Worm (Caenorhabditis elegans): ENCODE measurements around the gene cutl-27.

The cutl-27 gene

DNA sequence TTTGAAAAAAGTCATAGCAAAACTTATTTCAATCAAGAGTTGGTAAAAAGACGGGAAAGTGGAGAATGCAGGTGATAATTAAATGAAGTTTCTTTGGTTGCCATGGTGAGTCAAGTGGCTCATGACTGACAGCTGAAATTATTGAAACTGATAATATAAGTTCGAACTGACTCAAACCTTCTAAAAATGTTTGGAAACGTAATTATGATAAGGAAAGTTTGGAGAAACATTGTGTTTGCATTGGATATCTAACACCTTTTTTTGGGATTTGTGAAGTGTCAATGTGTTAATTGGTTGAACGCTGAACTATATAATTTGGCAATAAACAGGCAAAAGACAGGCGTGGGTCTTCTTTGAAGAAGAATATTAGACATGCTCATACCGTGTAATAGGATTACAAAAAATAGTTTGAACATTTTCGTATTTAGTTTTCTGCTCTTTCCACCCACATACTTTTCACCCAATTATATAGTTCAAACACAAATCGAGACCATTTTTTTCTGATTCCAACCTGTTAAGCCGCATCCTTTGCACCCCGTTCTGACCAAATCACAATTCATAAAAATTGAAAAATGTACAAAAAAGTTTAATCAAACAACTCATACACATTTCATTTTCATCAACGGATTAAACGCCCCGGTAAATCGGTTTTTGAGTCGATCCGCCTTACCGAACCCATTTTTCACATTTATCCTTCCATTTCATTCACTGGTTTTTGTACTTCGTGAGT is 47.2 kb downstream of the cutl-27 start, which contains the start of the genes srlf-33 and srlf-32:
srlf-33 (minus strand) TSS at position 101 of the 730 bp plus-strand sequence.
srlf-32 (plus strand) TSS at position 680 of the 730 bp plus-strand sequence.
- TF ChIP-seq duxl-1 (tag; optimal IDR thresholded peaks at IDR 0.05; ENCODE audit: poor library complexity), result no peak
- no peak for TF ChIP-seq nhr-237 (tag; optimal IDR thresholded peaks at IDR 0.05)
- TF ChIP-seq aha-1 (tag), result peak; percentile 63
- no peak for TF ChIP-seq nhr-25 (tag; optimal IDR thresholded peaks at IDR 0.05; ENCODE audit: borderline replicate concordance, insufficient read depth)
- TF ChIP-seq php-3 (GFP tag; IDR thresholded peaks at IDR 0.05), result no peak

DNA sequence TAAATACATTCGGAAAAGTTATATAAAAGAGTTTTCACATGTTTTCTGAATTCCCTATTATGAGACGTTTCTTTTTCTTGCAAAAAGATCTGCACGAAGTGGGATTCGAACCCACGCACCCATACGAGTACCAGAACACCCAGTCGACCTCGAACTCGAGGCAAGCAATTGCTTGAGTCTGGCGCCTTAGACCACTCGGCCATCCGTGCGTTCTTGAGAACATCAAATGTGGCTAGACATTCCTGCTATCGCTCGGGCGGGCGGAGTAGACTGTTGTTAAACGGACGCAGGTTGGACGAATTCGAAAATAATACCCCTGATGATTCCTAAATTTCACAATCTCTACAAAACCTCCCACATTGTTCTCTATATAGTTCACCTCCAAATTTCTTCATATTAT is 50.0 kb downstream of the cutl-27 start:
- TF ChIP-seq nhr-41 (GFP tag; IDR thresholded peaks at IDR 0.05), result 0 out of 2 replicates have a peak, but pooled peaks have one; percentile 38
- no peak for TF ChIP-seq fos-1 (tag; optimal IDR thresholded peaks at IDR 0.05)
- TF ChIP-seq ceh-44 (GFP tag; IDR thresholded peaks at IDR 0.05), result peak; percentile 69; the same call in 1 of the 2 replicates
- TF ChIP-seq egl-43 (GFP tag; IDR thresholded peaks at IDR 0.05), result peak; percentile 87
- TF ChIP-seq dmd-8 (GFP tag; IDR thresholded peaks at IDR 0.05), result peak; percentile 87; the same call in 1 of the 2 replicates
- 0 out of 2 replicates have a peak, but pooled peaks have one; percentile 26 for TF ChIP-seq D1046.2 (GFP tag; IDR thresholded peaks at IDR 0.05)
- no peak for TF ChIP-seq attf-4 (tag; optimal IDR thresholded peaks at IDR 0.05)
- TF ChIP-seq dmd-9 (GFP tag; IDR thresholded peaks at IDR 0.05), result no peak
- TF ChIP-seq nhr-11 (tag; optimal IDR thresholded peaks at IDR 0.05), result no peak
- TF ChIP-seq F44E2.7 (GFP tag; IDR thresholded peaks at IDR 0.05), result no peak
- TF ChIP-seq hmg-1.1 (GFP tag; IDR thresholded peaks at IDR 0.05), result peak; percentile 68
- TF ChIP-seq tra-1 (GFP tag; IDR thresholded peaks at IDR 0.05), result 0 out of 2 replicates have a peak, but pooled peaks have one; percentile 33
- TF ChIP-seq ama-1 (optimal IDR thresholded peaks at IDR 0.05), result no peak
- peak; percentile 31 for TF ChIP-seq dve-1 (tag; optimal IDR thresholded peaks at IDR 0.05; ENCODE audit: insufficient read depth)
- 0 out of 2 replicates have a peak, but pooled peaks have one; percentile 62 for TF ChIP-seq ctbp-1 (GFP tag; IDR thresholded peaks at IDR 0.05)
- no peak for TF ChIP-seq zag-1 (tag; optimal IDR thresholded peaks at IDR 0.05)
- TF ChIP-seq Y105C5A.15 (GFP tag; IDR thresholded peaks at IDR 0.05), result no peak
- TF ChIP-seq nhr-25 (tag; optimal IDR thresholded peaks at IDR 0.05; ENCODE audit: borderline replicate concordance, insufficient read depth), result no peak
- no peak for TF ChIP-seq lin-13 (GFP tag; optimal IDR thresholded peaks at IDR 0.05)
- TF ChIP-seq dmd-6 (GFP tag; IDR thresholded peaks at IDR 0.05), result peak; percentile 74
- no peak for TF ChIP-seq Y75B8A.6 (GFP tag; IDR thresholded peaks at IDR 0.05)
- TF ChIP-seq snpc-4 (tag; optimal IDR thresholded peaks at IDR 0.05), result no peak
- TF ChIP-seq hlh-30 (tag; optimal IDR thresholded peaks at IDR 0.05; ENCODE audit: insufficient read depth), result peak; percentile 60
- no peak for TF ChIP-seq daf-19 (GFP tag; conservative IDR thresholded peaks at IDR 0.05)
- TF ChIP-seq dpl-1 (GFP tag; optimal IDR thresholded peaks at IDR 0.05), result no peak
- TF ChIP-seq R02D3.7 (tag; optimal IDR thresholded peaks at IDR 0.05), result no peak
- no peak; the same call in 1 of the 2 replicates for TF ChIP-seq lin-38 (GFP tag; IDR thresholded peaks at IDR 0.05)
- TF ChIP-seq nhr-102 (tag; optimal IDR thresholded peaks at IDR 0.05), result peak; percentile 21
- TF ChIP-seq hif-1 (tag; optimal IDR thresholded peaks at IDR 0.05), result no peak
- peak in 1 of 2 experiments; percentile 48 for TF ChIP-seq lsy-2 (tag; optimal IDR thresholded peaks at IDR 0.05)
- no peak for TF ChIP-seq ztf-11 (tag; optimal IDR thresholded peaks at IDR 0.05)
- TF ChIP-seq zip-11 (GFP tag; IDR thresholded peaks at IDR 0.05), result no peak
- no peak for TF ChIP-seq lin-39 (tag; optimal IDR thresholded peaks at IDR 0.05)
- no peak; the same call in 1 of the 2 replicates for TF ChIP-seq mdt-29 (GFP tag; IDR thresholded peaks at IDR 0.05)
- TF ChIP-seq vab-7 (GFP tag; IDR thresholded peaks at IDR 0.05), result peak; percentile 64; the same call in 1 of the 2 replicates
- no peak; the same call in 1 of the 2 replicates for TF ChIP-seq set-16 (GFP tag; IDR thresholded peaks at IDR 0.05)
- peak; percentile 39 for TF ChIP-seq spr-1 (tag; optimal IDR thresholded peaks at IDR 0.05)
- peak; percentile 53 for TF ChIP-seq mxl-3 (GFP tag; optimal IDR thresholded peaks at IDR 0.05)
- TF ChIP-seq F26F4.8 (GFP tag; conservative IDR thresholded peaks at IDR 0.05), result peak; percentile 59; the same call in 1 of the 2 replicates
- TF ChIP-seq Y48G9A.11 (GFP tag; IDR thresholded peaks at IDR 0.05), result peak; percentile 61; the same call in 1 of the 2 replicates
- peak; percentile 76; the same call in 1 of the 2 replicates for TF ChIP-seq saeg-2 (GFP tag; IDR thresholded peaks at IDR 0.05)
- no peak for TF ChIP-seq T20F7.1 (GFP tag; optimal IDR thresholded peaks at IDR 0.05)
- no peak for TF ChIP-seq tag-97 (GFP tag; IDR thresholded peaks at IDR 0.05)
